Fruit fly (Drosophila melanogaster) whole organism, embryonic: Measurements from ENCODE around the gene Cad89D.

Source experiments
- Abd-B ChIP-seq: fragments of 200-800 bp; sonication (Bioruptor generic); optimal IDR thresholded peaks from 2 replicates; lab custom pipeline; 2018; ENCODE audit warnings: missing biosample characterization, mild to moderate bottlenecking, missing genetic modification characterization, moderate library complexity
- B-H1 ChIP-seq: fragments of 200-800 bp; sonication (Bioruptor generic); IDR thresholded peaks from 3 replicates; pipeline ENCODE4 v1.3.6; 2022; ENCODE audit warnings: missing biosample characterization, missing genetic modification characterization
- CG1024 ChIP-seq: fragments of 200-800 bp; sonication (Bioruptor generic); IDR thresholded peaks from 2 replicates; pipeline ENCODE4 v1.3.6; 2022; ENCODE audit warnings: missing biosample characterization, missing genetic modification characterization
- CG11456 ChIP-seq: fragments of 200-800 bp; sonication (Bioruptor generic); IDR thresholded peaks from 3 replicates; pipeline ENCODE4 v1.3.6; 2022; ENCODE audit warnings: missing biosample characterization, missing genetic modification characterization
- CG15269 ChIP-seq: fragments of 200-800 bp; sonication (Bioruptor generic); optimal IDR thresholded peaks from 2 replicates; lab custom pipeline; 2018; ENCODE audit warnings: missing biosample characterization, mild to moderate bottlenecking, missing genetic modification characterization, moderate library complexity
- CG16779 ChIP-seq: fragments of 200-800 bp; sonication (Bioruptor generic); IDR thresholded peaks from 2 replicates; pipeline ENCODE4 v1.3.6; 2022; ENCODE audit warnings: missing biosample characterization, missing genetic modification characterization
- CG17385 ChIP-seq: fragments of 200-800 bp; sonication (Bioruptor generic); optimal IDR thresholded peaks from 3 replicates; lab custom pipeline; 2018; ENCODE audit warnings: missing biosample characterization, mild to moderate bottlenecking, missing genetic modification characterization
- CG2875 ChIP-seq: fragments of 200-800 bp; sonication (Bioruptor generic); optimal IDR thresholded peaks from 2 replicates; lab custom pipeline; 2017; ENCODE audit warnings: missing biosample characterization, mild to moderate bottlenecking, missing genetic modification characterization, missing genetic modification reagents
- CG32767 ChIP-seq: fragments of 200-800 bp; sonication (Bioruptor generic); IDR thresholded peaks from 2 replicates; pipeline ENCODE4 v1.3.6; 2022; ENCODE audit warnings: missing biosample characterization, missing genetic modification characterization
- CG34422 ChIP-seq: fragments of 200-800 bp; sonication (Bioruptor generic); IDR thresholded peaks from 3 replicates; pipeline ENCODE4 v1.3.6; 2022; ENCODE audit warnings: missing biosample characterization, missing genetic modification characterization
- CG4424 ChIP-seq: fragments of 200-800 bp; sonication (Bioruptor generic); optimal IDR thresholded peaks from 3 replicates; lab custom pipeline; 2016; ENCODE audit warnings: missing biosample characterization, missing genetic modification characterization
- CG4707 ChIP-seq: fragments of 200-800 bp; sonication (Bioruptor generic); optimal IDR thresholded peaks from 2 replicates; lab custom pipeline; 2018; ENCODE audit warnings: missing biosample characterization, mild to moderate bottlenecking, missing genetic modification characterization, moderate library complexity
- CG6654 ChIP-seq: fragments of 200-800 bp; sonication (Bioruptor generic); optimal IDR thresholded peaks from 2 replicates; lab custom pipeline; 2017; ENCODE audit warnings: missing biosample characterization, mild to moderate bottlenecking, missing genetic modification characterization
- CG8281 ChIP-seq: fragments of 200-800 bp; sonication (Bioruptor generic); optimal IDR thresholded peaks from 2 replicates; lab custom pipeline; 2018; ENCODE audit warnings: missing biosample characterization, mild to moderate bottlenecking, missing genetic modification characterization, moderate library complexity
- CG9932 ChIP-seq: fragments of 200-800 bp; sonication (Bioruptor generic); IDR thresholded peaks from 2 replicates; pipeline ENCODE4 v1.3.6; 2022; ENCODE audit warnings: missing biosample characterization, missing genetic modification characterization
- CTCF ChIP-seq: fragments of 200-800 bp; sonication (Bioruptor generic); optimal IDR thresholded peaks from 2 replicates; lab custom pipeline; 2017; ENCODE audit warnings: missing biosample characterization, mild to moderate bottlenecking, missing genetic modification characterization, moderate library complexity
- Doc3 ChIP-seq: fragments of 200-800 bp; sonication (Bioruptor generic); IDR thresholded peaks from 3 replicates; pipeline ENCODE4 v1.3.6; 2022; ENCODE audit warnings: missing biosample characterization, missing genetic modification characterization; ENCODE audit not compliant: partially characterized antibody
- Fer2 ChIP-seq: fragments of 200-800 bp; sonication (Bioruptor generic); optimal IDR thresholded peaks from 2 replicates; lab custom pipeline; 2018; ENCODE audit warnings: missing biosample characterization, mild to moderate bottlenecking, missing genetic modification characterization, moderate library complexity
- GATAe ChIP-seq: fragments of 200-800 bp; sonication (Bioruptor generic); conservative IDR thresholded peaks from 2 replicates; pipeline ENCODE4 v1.3.6; 2022; ENCODE audit warnings: missing biosample characterization, missing genetic modification characterization
- Max ChIP-seq: fragments of 200-800 bp; sonication (Bioruptor generic); optimal IDR thresholded peaks from 2 replicates; lab custom pipeline; 2016; ENCODE audit warnings: missing biosample characterization, mild to moderate bottlenecking, missing genetic modification characterization
- Med ChIP-seq: fragments of 200-800 bp; sonication (Bioruptor generic); peaks from one replicate; lab custom pipeline; 2016; ENCODE audit warnings: missing biosample characterization, missing genetic modification characterization, mild to moderate bottlenecking, inconsistent platforms, moderate library complexity
- Mrtf ChIP-seq: fragments of 200-800 bp; sonication (Bioruptor generic); IDR thresholded peaks from 3 replicates; pipeline ENCODE4 v1.3.6; 2022; ENCODE audit warnings: missing biosample characterization, missing genetic modification characterization
- Rfx ChIP-seq: fragments of 200-800 bp; sonication (Bioruptor generic); IDR thresholded peaks from 2 replicates; pipeline ENCODE4 v1.3.6; 2022; ENCODE audit warnings: missing biosample characterization, missing genetic modification characterization
- Six4 ChIP-seq: fragments of 200-800 bp; sonication (Bioruptor generic); optimal IDR thresholded peaks from 2 replicates; lab custom pipeline; 2016; ENCODE audit warnings: missing biosample characterization, missing genetic modification characterization
- Ssrp ChIP-seq: fragments of 200-800 bp; sonication (Bioruptor generic); optimal IDR thresholded peaks from 2 replicates; lab custom pipeline; 2018; ENCODE audit warnings: missing biosample characterization, mild to moderate bottlenecking, missing genetic modification characterization, moderate library complexity
- Stat92E ChIP-seq, 3 experiments: fragments of >200 bp in 2 of 3; fragments of 200-800 bp in 1 of 3; sonication (Bioruptor generic) in 1 of 3; optimal IDR thresholded peaks; 2 replicates each; lab custom pipeline; 2017 to 2019; ENCODE audit warnings: missing biosample characterization in 3 of 3, missing genetic modification characterization in 3 of 3, mild to moderate bottlenecking in 1 of 3, moderate library complexity in 1 of 3
- ac ChIP-seq: fragments of 200-800 bp; sonication (Bioruptor generic); optimal IDR thresholded peaks from 3 replicates; lab custom pipeline; 2017; ENCODE audit warnings: missing biosample characterization, mild to moderate bottlenecking, missing genetic modification characterization
- ase ChIP-seq: fragments of 200-800 bp; sonication (Bioruptor generic); IDR thresholded peaks from 3 replicates; pipeline ENCODE4 v1.3.6; 2022; ENCODE audit warnings: missing biosample characterization, missing genetic modification characterization
- cg ChIP-seq: fragments of 200-800 bp; sonication (Bioruptor generic); optimal IDR thresholded peaks from 3 replicates; lab custom pipeline; 2019; ENCODE audit warnings: missing biosample characterization, mild to moderate bottlenecking, missing genetic modification characterization, moderate library complexity
- chif ChIP-seq, 2 experiments: fragments of 200-800 bp; sonication (Bioruptor generic); optimal IDR thresholded peaks; 3 replicates each; lab custom pipeline; 2016; ENCODE audit warnings: missing biosample characterization in 2 of 2, missing genetic modification characterization in 2 of 2
- chinmo ChIP-seq: fragments of 200-800 bp; sonication (Bioruptor generic); IDR thresholded peaks from 4 replicates; pipeline ENCODE4 v1.3.6; 2022; ENCODE audit warnings: missing biosample characterization, missing genetic modification characterization; ENCODE audit not compliant: partially characterized antibody
- crp ChIP-seq, 2 experiments: fragments of 200-800 bp; sonication (Bioruptor generic); optimal IDR thresholded peaks; 2 replicates in 1 of 2; 3 replicates in 1 of 2; lab custom pipeline; 2017; ENCODE audit warnings: missing biosample characterization in 2 of 2, missing genetic modification characterization in 2 of 2, mild to moderate bottlenecking in 1 of 2, moderate library complexity in 1 of 2
- dan ChIP-seq: fragments of 200-800 bp; sonication (Bioruptor generic); IDR thresholded peaks from 2 replicates; pipeline ENCODE4 v1.3.6; 2022; ENCODE audit warnings: missing biosample characterization, missing genetic modification characterization
- grau ChIP-seq: fragments of 200-800 bp; optimal IDR thresholded peaks from 3 replicates; lab custom pipeline; 2019; ENCODE audit warnings: missing biosample characterization, mild to moderate bottlenecking, missing genetic modification characterization, moderate library complexity
- gsb ChIP-seq: fragments of 200-800 bp; sonication (Bioruptor generic); IDR thresholded peaks from 2 replicates; pipeline ENCODE4 v1.3.6; 2022; ENCODE audit warnings: missing biosample characterization, missing genetic modification characterization
- lmd ChIP-seq: fragments of 200-800 bp; sonication (Bioruptor generic); IDR thresholded peaks from 2 replicates; pipeline ENCODE4 v1.3.6; 2022; ENCODE audit warnings: missing biosample characterization, missing genetic modification characterization
- lov ChIP-seq, 2 experiments: fragments of 200-800 bp in 1 of 2; fragments of >200 bp in 1 of 2; sonication (Bioruptor generic) in 1 of 2; IDR thresholded peaks in 1 of 2; optimal IDR thresholded peaks in 1 of 2; 2 replicates in 1 of 2; 3 replicates in 1 of 2; pipeline versions ENCODE4 v1.3.6 to Lab custom; 2017 to 2022; ENCODE audit warnings: missing biosample characterization in 1 of 2, missing genetic modification characterization in 1 of 2
- mld ChIP-seq: fragments of 200-800 bp; sonication (Bioruptor generic); IDR thresholded peaks from 3 replicates; pipeline ENCODE4 v1.3.6; 2022; ENCODE audit warnings: missing biosample characterization, missing genetic modification characterization; ENCODE audit not compliant: partially characterized antibody
- nom ChIP-seq: fragments of 200-800 bp; sonication (Bioruptor generic); optimal IDR thresholded peaks from 2 replicates; lab custom pipeline; 2017; ENCODE audit warnings: missing biosample characterization, missing genetic modification characterization, mild to moderate bottlenecking, moderate library complexity, missing genetic modification reagents
- otp ChIP-seq: fragments of 200-800 bp; sonication (Bioruptor generic); IDR thresholded peaks from 3 replicates; pipeline ENCODE4, ENCODE4 v1.3.6; 2022; ENCODE audit warnings: missing biosample characterization, missing genetic modification characterization
- peb ChIP-seq: fragments of 200-800 bp; sonication (Bioruptor generic); IDR thresholded peaks from 2 replicates; pipeline ENCODE4 v1.3.6; 2022; ENCODE audit warnings: missing biosample characterization, missing genetic modification characterization
- rib ChIP-seq: fragments of 200-800 bp; sonication (Bioruptor generic); IDR thresholded peaks from 2 replicates; pipeline ENCODE4 v1.3.6; 2022; ENCODE audit warnings: missing biosample characterization, missing genetic modification characterization
- sc ChIP-seq, 3 experiments: fragments of >200 bp in 2 of 3; fragments of 200-800 bp in 1 of 3; sonication (Bioruptor generic) in 1 of 3; optimal IDR thresholded peaks; 2 replicates in 2 of 3; 3 replicates in 1 of 3; lab custom pipeline; 2017; ENCODE audit warnings: mild to moderate bottlenecking in 1 of 3, missing biosample characterization in 1 of 3, missing genetic modification characterization in 1 of 3, missing genetic modification reagents in 1 of 3
- schlank ChIP-seq: fragments of 200-800 bp; sonication (Bioruptor generic); optimal IDR thresholded peaks from 2 replicates; lab custom pipeline; 2018; ENCODE audit warnings: missing biosample characterization, mild to moderate bottlenecking, missing genetic modification characterization
- sqz ChIP-seq: fragments of 200-800 bp; sonication (Bioruptor generic); optimal IDR thresholded peaks from 3 replicates; lab custom pipeline; 2018; ENCODE audit warnings: missing biosample characterization, mild to moderate bottlenecking, missing genetic modification characterization
- ssp ChIP-seq: fragments of 200-800 bp; sonication (Bioruptor generic); IDR thresholded peaks from 2 replicates; pipeline ENCODE4 v1.3.6; 2022; ENCODE audit warnings: missing biosample characterization, missing genetic modification characterization
- stwl ChIP-seq: fragments of 200-800 bp; sonication (Bioruptor generic); optimal IDR thresholded peaks from 3 replicates; lab custom pipeline; 2018; ENCODE audit warnings: missing biosample characterization, mild to moderate bottlenecking, missing genetic modification characterization, moderate library complexity
- vvl ChIP-seq: fragments of 200-800 bp; sonication (Bioruptor generic); IDR thresholded peaks from 2 replicates; pipeline ENCODE4 v1.3.6; 2022; ENCODE audit warnings: missing biosample characterization, missing genetic modification characterization
- zf30C ChIP-seq: fragments of 200-800 bp; sonication (Bioruptor generic); optimal IDR thresholded peaks from 3 replicates; lab custom pipeline; 2018; ENCODE audit warnings: missing biosample characterization, mild to moderate bottlenecking, missing genetic modification characterization

Cad89D gene

DNA sequence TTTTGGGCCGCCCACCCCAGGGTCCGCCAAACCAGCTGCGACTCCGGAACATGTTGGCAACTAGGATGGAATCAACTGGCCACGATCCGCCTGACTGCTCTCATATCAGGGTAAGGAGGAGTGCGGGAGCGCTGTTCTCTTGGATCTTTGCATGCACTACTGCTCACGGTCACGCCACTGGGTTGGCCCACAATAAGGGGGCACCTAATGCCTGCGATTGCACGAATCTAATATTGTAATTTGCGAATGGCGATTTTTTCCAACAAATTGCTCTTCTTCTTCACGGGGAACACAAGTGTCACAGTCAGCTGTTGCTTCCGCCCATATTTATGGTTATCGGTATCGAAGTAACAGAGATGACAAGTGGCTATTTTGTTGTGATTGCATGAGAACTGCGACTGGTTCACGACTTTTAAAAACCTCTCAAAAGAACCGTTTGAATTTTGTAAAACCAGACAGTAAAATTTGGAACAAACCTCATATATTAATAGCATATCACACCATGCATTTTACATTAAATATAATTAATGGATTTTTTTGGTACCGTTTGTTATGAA is 53.8 kb downstream of the Cad89D start, which contains the start of gene ema (continued):
- peak; percentile 70; the same call in 1 of the 3 replicates for TF ChIP-seq CG34422 (GFP tag; lab: Robert Waterston, UW)
- peak; percentile 25 for TF ChIP-seq Max (GFP tag; lab: Kevin White, UChicago)
- no peak for TF ChIP-seq CG6654 (GFP tag; lab: Kevin White, UChicago)
- TF ChIP-seq lov (optimal IDR thresholded peaks at IDR 0.05; lab: Kevin White, UChicago), result no peak
- no peak for TF ChIP-seq lov (GFP tag; IDR thresholded peaks at IDR 0.05; lab: Robert Waterston, UW)
- no peak for TF ChIP-seq ase (GFP tag; lab: Robert Waterston, UW)
- no peak for TF ChIP-seq CG2875 (GFP tag; lab: Kevin White, UChicago)
- TF ChIP-seq CG32767 (GFP tag; lab: Robert Waterston, UW), result no peak
- peak; percentile 59 for TF ChIP-seq CG9932
- TF ChIP-seq CG1024 (GFP tag; lab: Robert Waterston, UW), result no peak
- TF ChIP-seq ac (GFP tag; lab: Kevin White, UChicago), result no peak
- peak; percentile 54 to 95 for TF ChIP-seq crp (GFP tag; optimal IDR thresholded peaks at IDR 0.05; lab: Kevin White, UChicago)
- TF ChIP-seq Doc3 (GFP tag; lab: Robert Waterston, UW), result no peak
- TF ChIP-seq Mrtf (GFP tag; lab: Robert Waterston, UW), result no peak
- TF ChIP-seq chinmo (GFP tag; lab: Robert Waterston, UW), result no peak
- no peak for TF ChIP-seq CG16779 (GFP tag; lab: Robert Waterston, UW)
- TF ChIP-seq rib, result 0 out of 2 replicates have a peak, but pooled peaks have one; percentile 22
- no peak for TF ChIP-seq CG8281 (tag; lab: Kevin White, UChicago)
- TF ChIP-seq CG4707 (GFP tag; lab: Kevin White, UChicago), result no peak
- TF ChIP-seq otp, result no peak
- peak; percentile 6 for TF ChIP-seq CG4424
- no peak for TF ChIP-seq dan (GFP tag; lab: Robert Waterston, UW)
- no peak for TF ChIP-seq gsb
- no peak for TF ChIP-seq GATAe (GFP tag; lab: Robert Waterston, UW)
- no peak for TF ChIP-seq CG15269 (tag; lab: Kevin White, UChicago)
- TF ChIP-seq CG17385 (GFP tag; lab: Kevin White, UChicago), result peak; percentile 97
- TF ChIP-seq zf30C (GFP tag; lab: Kevin White, UChicago), result no peak
- TF ChIP-seq cg (GFP tag; lab: Kevin White, UChicago), result no peak
- no peak for TF ChIP-seq nom (GFP tag; lab: Kevin White, UChicago)
- peak; percentile 49; the same call in 1 of the 2 replicates for TF ChIP-seq Rfx (GFP tag; lab: Robert Waterston, UW)
- TF ChIP-seq Stat92E (GFP tag; optimal IDR thresholded peaks at IDR 0.05; lab: Kevin White, UChicago), result peak in 1 of 3 experiments; percentile 10
- TF ChIP-seq schlank, result no peak
- TF ChIP-seq mld (GFP tag; lab: Robert Waterston, UW), result no peak
- peak; percentile 57 for TF ChIP-seq stwl (tag; lab: Kevin White, UChicago)
- TF ChIP-seq vvl, result 0 out of 2 replicates have a peak, but pooled peaks have one; percentile 40
- no peak for TF ChIP-seq B-H1
- TF ChIP-seq sc (optimal IDR thresholded peaks at IDR 0.05; lab: Kevin White, UChicago), result no peak
- TF ChIP-seq sc (GFP tag; optimal IDR thresholded peaks at IDR 0.05; lab: Kevin White, UChicago), result no peak
- TF ChIP-seq Six4, result no peak
- TF ChIP-seq peb (GFP tag; lab: Robert Waterston, UW), result no peak
- TF ChIP-seq Med, result peak; percentile 91
- no peak for TF ChIP-seq CG11456
- TF ChIP-seq ssp (GFP tag; lab: Robert Waterston, UW), result no peak
- TF ChIP-seq chif (GFP tag; optimal IDR thresholded peaks at IDR 0.05; lab: Kevin White, UChicago), result peak in 1 of 2 experiments; percentile 18
- no peak for TF ChIP-seq Abd-B (GFP tag; lab: Kevin White, UChicago)
- TF ChIP-seq grau (tag; lab: Kevin White, UChicago), result peak; percentile 46
- no peak for TF ChIP-seq Fer2 (tag; lab: Kevin White, UChicago)
- TF ChIP-seq sqz (GFP tag; lab: Kevin White, UChicago), result no peak
- no peak for TF ChIP-seq Ssrp
- TF ChIP-seq CTCF (GFP tag; lab: Kevin White, UChicago), result no peak
- TF ChIP-seq lmd, result no peak
